Fruit fly (Drosophila melanogaster) whole organism, prepupa: Measurements from ENCODE around the gene dnc.

Experiments used
- Blimp-1 ChIP-seq: fragments of 200-800 bp; sonication (Bioruptor generic); optimal IDR thresholded peaks from 3 replicates; lab custom pipeline; 2017; ENCODE audit warnings: missing biosample characterization, missing genetic modification characterization, mild to moderate bottlenecking, moderate library complexity, missing genetic modification reagents
- CG10669 ChIP-seq: fragments of 200-800 bp; sonication (Bioruptor generic); optimal IDR thresholded peaks from 3 replicates; lab custom pipeline; 2018; ENCODE audit warnings: missing biosample characterization, mild to moderate bottlenecking, missing genetic modification characterization, moderate library complexity
- CG11762 ChIP-seq: fragments of 200-800 bp; sonication (Bioruptor generic); optimal IDR thresholded peaks from 3 replicates; lab custom pipeline; 2016; ENCODE audit warnings: missing biosample characterization, missing genetic modification characterization; ENCODE audit not compliant: insufficient read depth
- CG15336 ChIP-seq: fragments of 200-800 bp; sonication (Bioruptor generic); IDR thresholded peaks from 2 replicates; pipeline ENCODE4 v1.3.6; 2022; ENCODE audit warnings: missing biosample characterization, missing genetic modification characterization
- CG16779 ChIP-seq: fragments of 200-800 bp; sonication (Bioruptor generic); optimal IDR thresholded peaks from 3 replicates; lab custom pipeline; 2017; ENCODE audit warnings: missing biosample characterization, mild to moderate bottlenecking, missing genetic modification characterization
- CG31627 ChIP-seq: fragments of 200-800 bp; sonication (Bioruptor generic); optimal IDR thresholded peaks from 3 replicates; lab custom pipeline; 2016; ENCODE audit warnings: missing biosample characterization, missing genetic modification characterization
- CG34406 ChIP-seq: fragments of 200-800 bp; sonication (Bioruptor generic); optimal IDR thresholded peaks from 3 replicates; lab custom pipeline; 2016; ENCODE audit warnings: missing biosample characterization, missing genetic modification characterization
- CG4318 ChIP-seq: fragments of 200-800 bp; sonication (Bioruptor generic); optimal IDR thresholded peaks from 3 replicates; lab custom pipeline; 2017; ENCODE audit warnings: missing biosample characterization, mild to moderate bottlenecking, missing genetic modification characterization
- CG6276 ChIP-seq: fragments of 200-800 bp; sonication (Bioruptor generic); optimal IDR thresholded peaks from 2 replicates; lab custom pipeline; 2017; ENCODE audit warnings: missing biosample characterization, mild to moderate bottlenecking, missing genetic modification characterization
- CG6854 ChIP-seq: fragments of 200-800 bp; sonication (Bioruptor generic); optimal IDR thresholded peaks from 2 replicates; lab custom pipeline; 2017; ENCODE audit warnings: missing biosample characterization, mild to moderate bottlenecking, missing genetic modification characterization
- CG8119 ChIP-seq: fragments of 200-800 bp; sonication (Bioruptor generic); IDR thresholded peaks from 3 replicates; pipeline ENCODE4 v1.3.6; 2022; ENCODE audit warnings: missing biosample characterization, missing genetic modification characterization
- CG8319 ChIP-seq: fragments of 200-800 bp; sonication (Bioruptor generic); optimal IDR thresholded peaks from 3 replicates; lab custom pipeline; 2016; ENCODE audit warnings: missing biosample characterization, missing genetic modification characterization
- CG8632 ChIP-seq: fragments of 200-800 bp; sonication (Bioruptor generic); optimal IDR thresholded peaks from 3 replicates; lab custom pipeline; 2016; ENCODE audit warnings: missing biosample characterization, missing genetic modification characterization
- Eip75B ChIP-seq: fragments of 200-800 bp; sonication (Bioruptor generic); optimal IDR thresholded peaks from 3 replicates; lab custom pipeline; 2016; ENCODE audit warnings: missing biosample characterization, missing genetic modification characterization
- Eip78C ChIP-seq: fragments of 200-800 bp; sonication (Bioruptor generic); peaks from one replicate; lab custom pipeline; 2016; ENCODE audit warnings: missing biosample characterization, missing genetic modification characterization
- Eip93F ChIP-seq: fragments of 200-800 bp; sonication (Bioruptor generic); optimal IDR thresholded peaks from 2 replicates; lab custom pipeline; 2016; ENCODE audit warnings: missing biosample characterization, mild to moderate bottlenecking, missing genetic modification characterization
- Ets21C ChIP-seq: fragments of 200-800 bp; sonication (Bioruptor generic); optimal IDR thresholded peaks from 3 replicates; lab custom pipeline; 2016; ENCODE audit warnings: missing biosample characterization, missing genetic modification characterization
- Gug ChIP-seq: fragments of 200-800 bp; sonication (Bioruptor generic); IDR thresholded peaks from 2 replicates; pipeline ENCODE4 v1.3.6; 2022; ENCODE audit warnings: missing biosample characterization, missing genetic modification characterization
- Hr38 ChIP-seq: sonication (Bioruptor generic); optimal IDR thresholded peaks from 2 replicates; lab custom pipeline; 2016; ENCODE audit warnings: missing biosample characterization, missing genetic modification characterization
- Lpt ChIP-seq: fragments of 200-800 bp; sonication (Bioruptor generic); optimal IDR thresholded peaks from 3 replicates; lab custom pipeline; 2016; ENCODE audit warnings: missing biosample characterization, missing genetic modification characterization
- Smox ChIP-seq: fragments of 200-800 bp; sonication (Bioruptor generic); optimal IDR thresholded peaks from 3 replicates; lab custom pipeline; 2016; ENCODE audit warnings: missing biosample characterization, missing genetic modification characterization
- Sox102F ChIP-seq: fragments of 200-800 bp; sonication (Bioruptor generic); optimal IDR thresholded peaks from 2 replicates; lab custom pipeline; 2016; ENCODE audit warnings: missing biosample characterization, mild to moderate bottlenecking, missing genetic modification characterization
- Sox14 ChIP-seq: fragments of 200-800 bp; sonication (Bioruptor generic); optimal IDR thresholded peaks from 3 replicates; lab custom pipeline; 2016; ENCODE audit warnings: missing biosample characterization, missing genetic modification characterization
- Sox15 ChIP-seq: fragments of 200-800 bp; sonication (Bioruptor generic); optimal IDR thresholded peaks from 3 replicates; lab custom pipeline; 2016; ENCODE audit warnings: missing biosample characterization, missing genetic modification characterization
- achi ChIP-seq: fragments of 200-800 bp; sonication (Bioruptor generic); optimal IDR thresholded peaks from 3 replicates; lab custom pipeline; 2016; ENCODE audit warnings: missing biosample characterization, missing genetic modification characterization
- acj6 ChIP-seq: fragments of 200-800 bp; sonication (Bioruptor generic); optimal IDR thresholded peaks from 3 replicates; lab custom pipeline; 2016; ENCODE audit warnings: missing biosample characterization, missing genetic modification characterization
- cyc ChIP-seq: fragments of 200-800 bp; sonication (Bioruptor generic); optimal IDR thresholded peaks from 3 replicates; lab custom pipeline; 2016; ENCODE audit warnings: missing biosample characterization, missing genetic modification characterization
- dac ChIP-seq: fragments of 200-800 bp; sonication (Bioruptor generic); optimal IDR thresholded peaks from 2 replicates; lab custom pipeline; 2017; ENCODE audit warnings: missing biosample characterization, mild to moderate bottlenecking, missing genetic modification characterization
- dsx ChIP-seq: fragments of 200-800 bp; optimal IDR thresholded peaks from 3 replicates; lab custom pipeline; 2019; ENCODE audit warnings: missing biosample characterization, mild to moderate bottlenecking, missing genetic modification characterization, moderate library complexity; ENCODE audit not compliant: poor library complexity, severe bottlenecking
- esn ChIP-seq: fragments of 200-800 bp; sonication (Bioruptor generic); optimal IDR thresholded peaks from 2 replicates; lab custom pipeline; 2016; ENCODE audit warnings: missing biosample characterization, mild to moderate bottlenecking, missing genetic modification characterization, moderate library complexity
- fd85E ChIP-seq: fragments of 200-800 bp; sonication (Bioruptor generic); optimal IDR thresholded peaks from 3 replicates; lab custom pipeline; 2016; ENCODE audit warnings: missing biosample characterization, missing genetic modification characterization
- net ChIP-seq: fragments of 200-800 bp; sonication (Bioruptor generic); optimal IDR thresholded peaks from 3 replicates; lab custom pipeline; 2016; ENCODE audit warnings: missing biosample characterization, missing genetic modification characterization
- salr ChIP-seq, 2 experiments: fragments of 200-800 bp; sonication (Bioruptor generic); optimal IDR thresholded peaks; 3 replicates each; lab custom pipeline; 2016 to 2018; ENCODE audit warnings: missing biosample characterization in 2 of 2, missing genetic modification characterization in 2 of 2, mild to moderate bottlenecking in 1 of 2
- ss ChIP-seq, 2 experiments: fragments of 200-800 bp; sonication (Bioruptor generic); optimal IDR thresholded peaks; 2 replicates in 1 of 2; 3 replicates in 1 of 2; lab custom pipeline; 2017 to 2018; ENCODE audit warnings: mild to moderate bottlenecking in 2 of 2, missing biosample characterization in 2 of 2, missing genetic modification characterization in 2 of 2, moderate library complexity in 1 of 2
- svp ChIP-seq: fragments of 200-800 bp; sonication (Bioruptor generic); peaks from one replicate; lab custom pipeline; 2016; ENCODE audit warnings: missing biosample characterization, missing genetic modification characterization
- topi ChIP-seq: fragments of 200-800 bp; sonication (Bioruptor generic); optimal IDR thresholded peaks from 3 replicates; lab custom pipeline; 2016; ENCODE audit warnings: missing biosample characterization, missing genetic modification characterization

Gene dnc

dm6 chrX:3328980-3329379 lies 152.7 kb downstream of the dnc start (continued):
- TF ChIP-seq Eip75B (GFP tag; lab: Kevin White, UChicago) (peak; percentile 67), CG8632 (GFP tag; lab: Kevin White, UChicago) (peak; percentile 49), ss (GFP tag; optimal IDR thresholded peaks at IDR 0.05; lab: Kevin White, UChicago) (peak; percentile 36 to 59), topi (GFP tag; lab: Kevin White, UChicago) (peak; percentile 63), CG8319 (GFP tag; lab: Kevin White, UChicago) (peak; percentile 57), Blimp-1 (GFP tag; lab: Kevin White, UChicago) (no peak), Ets21C (GFP tag; lab: Kevin White, UChicago) (peak; percentile 16), CG10669 (GFP tag; lab: Kevin White, UChicago) (peak; percentile 60), Sox102F (peak; percentile 70), CG31627 (GFP tag; lab: Kevin White, UChicago) (peak; percentile 45), acj6 (GFP tag; lab: Kevin White, UChicago) (peak; percentile 68), CG11762 (GFP tag; lab: Kevin White, UChicago) (peak; percentile 75), net (peak; percentile 78), achi (peak; percentile 75), CG6276 (peak; percentile 82), Smox (GFP tag; lab: Kevin White, UChicago) (peak; percentile 47), CG4318 (peak; percentile 72), CG16779 (peak; percentile 56), Hr38 (GFP tag; lab: Kevin White, UChicago) (no peak), Eip93F (no peak), Lpt (peak; percentile 67), CG34406 (GFP tag; lab: Kevin White, UChicago) (peak; percentile 64), CG6854 (no peak), fd85E (GFP tag; lab: Kevin White, UChicago) (no peak), dac (peak; percentile 73), cyc (peak; percentile 55), salr (GFP tag; optimal IDR thresholded peaks at IDR 0.05; lab: Kevin White, UChicago) (peak; percentile 20 to 35), Sox15 (GFP tag; lab: Kevin White, UChicago) (peak; percentile 27), dsx (GFP tag; lab: Kevin White, UChicago) (peak; percentile 4), Sox14 (GFP tag; lab: Kevin White, UChicago) (peak; percentile 44)

- TF ChIP-seq svp (GFP tag; lab: Kevin White, UChicago) (peak; percentile 66), CG15336 (GFP tag; lab: Robert Waterston, UW) (peak; percentile 14; the same call in 1 of the 2 replicates), Smox (GFP tag; lab: Kevin White, UChicago) (no peak)
These were observed 156.3 kb downstream of the dnc start for dm6 chrX:3332528-3332927.

dm6 chrX:3343680-3344079 lies 167.4 kb downstream of the dnc start:
- TF ChIP-seq esn (GFP tag; lab: Kevin White, UChicago) (peak; percentile 5), svp (GFP tag; lab: Kevin White, UChicago) (peak; percentile 68), salr (GFP tag; optimal IDR thresholded peaks at IDR 0.05; lab: Kevin White, UChicago) (no peak), CG8119 (no peak), CG11762 (GFP tag; lab: Kevin White, UChicago) (no peak), Eip78C (GFP tag; lab: Kevin White, UChicago) (peak; percentile 10)

dm6 chrX:3344439-3345308 lies 168.4 kb downstream of the dnc start:
- TF ChIP-seq svp (GFP tag; lab: Kevin White, UChicago) (peak; percentile 68), Gug (GFP tag; lab: Robert Waterston, UW) (no peak)
